Fruit fly (Drosophila melanogaster): ENCODE measurements around the gene CG15545.

Gene CG15545

DNA sequence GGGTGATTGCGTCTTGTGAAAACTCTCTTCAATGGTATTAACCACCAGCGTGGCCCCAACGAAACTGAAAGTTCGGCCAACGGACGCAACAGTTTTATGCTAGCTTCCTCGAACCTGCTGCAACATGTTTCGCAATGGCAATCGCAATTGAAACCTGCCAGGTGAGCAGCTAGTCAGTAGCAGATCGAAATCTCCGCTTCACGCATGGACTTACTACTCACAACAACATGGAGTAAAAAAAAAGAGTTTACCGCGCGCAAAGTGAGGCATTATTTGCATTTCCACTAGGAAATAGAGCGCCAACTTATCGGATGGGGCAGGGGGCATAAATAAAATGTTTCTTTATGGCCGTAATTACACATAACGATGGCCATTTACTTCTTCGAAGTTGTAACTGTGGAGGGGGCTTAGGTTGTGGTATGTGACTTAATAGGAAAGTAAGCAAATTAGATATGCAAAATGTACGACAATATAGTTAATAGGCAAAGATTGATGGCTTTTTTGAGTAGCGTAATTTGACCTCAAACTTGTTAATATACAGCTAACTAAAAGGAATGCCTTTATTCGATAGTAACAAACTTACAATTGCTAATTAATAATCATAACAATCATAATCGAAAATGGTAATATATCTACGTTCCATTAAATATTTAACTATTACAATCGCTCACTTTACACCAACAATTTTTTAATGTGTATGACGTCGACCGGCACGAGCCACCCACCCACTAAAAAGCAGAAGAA is at the start of gene CG15545:
Gene CG15545 (minus strand): TSS at position 51 of the 744 bp plus-strand sequence.
- TF ChIP-seq CG17801 (GFP tag; optimal IDR thresholded peaks at IDR 0.05; ENCODE audit: partially characterized antibody), result no peak

DNA sequence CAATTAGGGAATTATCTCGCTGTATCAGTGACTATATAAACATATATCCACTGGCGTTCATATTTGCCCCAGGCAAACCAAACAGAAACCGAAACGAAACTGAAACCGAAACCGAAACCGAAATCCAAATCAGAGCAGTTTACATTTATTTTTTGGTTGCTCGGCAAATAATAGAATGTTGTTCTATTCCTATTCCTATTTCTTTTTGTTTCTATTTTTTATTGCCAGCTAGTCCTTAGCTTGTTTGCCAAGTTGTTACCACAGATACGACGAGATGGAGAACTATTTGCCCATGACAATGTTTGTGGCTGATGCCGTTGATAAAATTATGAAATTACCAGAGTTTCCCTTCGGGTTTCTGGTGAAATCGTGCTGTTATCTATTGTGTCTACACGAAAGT is 46.7 kb upstream of the CG15545 start:
- TF ChIP-seq CG17801 (GFP tag; optimal IDR thresholded peaks at IDR 0.05; ENCODE audit: partially characterized antibody), result no peak

DNA sequence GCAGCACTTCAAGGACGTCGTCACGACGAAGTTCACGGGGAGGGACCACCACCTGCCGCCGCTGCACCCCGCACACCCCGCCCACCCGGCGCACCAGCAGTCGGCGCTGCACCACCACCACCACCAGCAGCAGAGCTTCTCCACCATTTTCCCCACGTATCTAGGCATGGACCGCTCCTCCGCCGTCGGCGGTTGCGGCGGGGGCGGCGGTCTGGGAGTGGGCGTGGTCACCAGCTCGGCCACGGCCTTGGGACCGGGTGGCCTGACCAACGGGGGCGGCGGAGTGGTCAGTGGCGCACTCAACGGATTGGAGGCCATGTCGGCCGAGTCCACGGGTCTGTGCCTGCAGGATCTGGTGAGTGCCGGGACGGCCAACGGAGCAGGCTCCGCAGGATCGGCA is 43.9 kb upstream of the CG15545 start:
- TF ChIP-seq CG17801 (GFP tag; optimal IDR thresholded peaks at IDR 0.05; ENCODE audit: partially characterized antibody), result no peak

DNA sequence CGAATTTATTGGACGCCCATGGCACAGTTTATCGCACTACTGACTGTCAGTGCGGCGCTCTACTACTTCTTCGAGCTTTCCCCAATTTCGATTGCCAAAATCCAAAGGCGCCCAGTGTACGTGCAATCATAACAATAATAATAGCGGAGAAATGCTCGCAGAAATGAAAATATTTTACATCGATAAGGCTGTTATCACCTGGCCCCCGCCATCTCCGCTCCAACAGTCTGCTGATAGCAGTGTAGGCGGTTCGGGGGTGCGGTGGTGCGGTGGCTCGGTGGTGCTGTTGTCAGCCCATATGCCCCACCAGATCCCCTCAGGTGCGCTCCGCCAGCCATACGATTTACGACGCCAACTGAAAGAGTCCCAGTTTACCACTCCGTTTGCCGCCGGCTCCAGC is 43.1 kb upstream of the CG15545 start:
- no peak for TF ChIP-seq CG17801 (GFP tag; optimal IDR thresholded peaks at IDR 0.05; ENCODE audit: partially characterized antibody)

DNA sequence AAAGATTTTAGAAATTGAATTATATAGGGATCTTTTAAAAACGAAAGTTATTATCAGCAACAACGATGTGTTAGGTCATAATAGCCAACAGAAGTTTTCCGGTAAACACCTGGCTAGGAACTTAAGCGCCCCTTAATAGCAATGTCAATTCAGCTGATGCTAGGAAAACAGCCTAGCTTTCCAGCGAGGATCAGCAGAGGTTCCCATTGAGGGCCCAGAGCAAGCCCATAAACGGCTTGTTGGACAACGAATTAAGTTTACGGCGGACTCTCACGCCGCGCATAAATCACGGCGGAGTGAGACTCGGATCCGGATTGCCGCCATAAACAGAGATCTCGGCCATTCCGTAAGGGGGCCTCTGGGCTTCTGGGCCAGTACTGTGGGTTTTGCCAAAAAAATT is 41.6 kb upstream of the CG15545 start:
- no peak for TF ChIP-seq CG17801 (GFP tag; optimal IDR thresholded peaks at IDR 0.05; ENCODE audit: partially characterized antibody)

DNA sequence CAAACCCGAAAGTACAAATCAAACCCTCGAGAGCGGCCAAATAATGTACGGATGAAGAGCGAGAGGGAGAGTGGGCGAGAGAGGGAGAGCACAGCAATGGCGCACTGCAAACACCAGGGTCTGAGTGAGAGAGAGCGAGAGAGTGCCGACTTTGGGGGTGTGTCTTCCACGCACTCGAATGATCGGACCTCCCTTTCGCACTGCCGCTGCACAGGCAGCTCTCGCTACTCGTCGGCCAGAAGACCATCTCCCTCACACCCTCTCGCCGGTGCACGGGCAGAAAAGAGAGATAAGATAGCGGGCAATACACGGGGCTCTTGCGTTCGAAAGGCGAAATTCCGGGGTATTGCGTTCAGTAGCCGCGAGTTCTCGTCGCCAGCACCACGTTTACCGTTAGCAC is 40.3 kb upstream of the CG15545 start, which contains the start of gene Ptx1:
Gene Ptx1 (plus strand): TSS at position 353 of the 400 bp plus-strand sequence.
- TF ChIP-seq CG17801 (GFP tag; optimal IDR thresholded peaks at IDR 0.05; ENCODE audit: partially characterized antibody), result no peak

DNA sequence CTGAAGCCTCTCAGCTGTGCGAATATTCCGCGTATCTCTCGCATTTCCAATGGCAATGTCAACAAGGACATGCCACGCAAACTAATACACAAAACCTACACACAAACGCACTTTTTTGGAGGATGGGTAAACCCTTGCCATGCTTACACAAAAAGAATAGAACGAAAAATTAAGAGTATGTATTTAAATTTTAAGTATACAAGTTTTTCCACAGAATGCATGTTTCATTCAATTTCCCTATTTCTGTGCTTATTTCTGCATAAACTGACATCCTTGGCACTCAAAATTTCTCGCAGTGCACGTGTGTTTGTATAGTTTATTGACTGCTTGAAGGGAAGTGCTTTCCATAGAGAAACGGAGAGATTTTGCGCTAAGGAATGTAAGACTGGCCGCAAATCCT is 37.7 kb upstream of the CG15545 start:
- no peak for TF ChIP-seq CG17801 (GFP tag; optimal IDR thresholded peaks at IDR 0.05; ENCODE audit: partially characterized antibody)

DNA sequence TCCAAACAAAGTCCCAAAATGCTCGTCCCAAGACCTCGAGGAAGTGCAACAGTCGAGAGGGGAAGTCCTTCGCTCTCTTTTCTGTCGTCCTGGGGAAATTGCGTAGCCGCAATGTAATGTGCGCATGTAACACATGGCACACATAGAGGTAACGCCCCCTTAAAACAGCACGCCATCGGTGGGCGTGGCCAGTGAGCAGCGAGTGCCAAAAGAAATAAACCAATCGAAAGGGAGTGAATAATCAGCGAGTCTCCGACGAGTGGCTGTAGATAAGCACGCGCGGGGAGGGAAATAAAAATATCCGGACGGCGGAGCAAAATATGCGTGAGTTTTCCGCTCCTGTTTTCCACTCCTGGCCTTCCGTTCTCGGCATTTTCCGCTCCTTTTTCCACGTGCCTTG is 36.9 kb upstream of the CG15545 start:
- no peak for TF ChIP-seq CG17801 (GFP tag; optimal IDR thresholded peaks at IDR 0.05; ENCODE audit: partially characterized antibody)

DNA sequence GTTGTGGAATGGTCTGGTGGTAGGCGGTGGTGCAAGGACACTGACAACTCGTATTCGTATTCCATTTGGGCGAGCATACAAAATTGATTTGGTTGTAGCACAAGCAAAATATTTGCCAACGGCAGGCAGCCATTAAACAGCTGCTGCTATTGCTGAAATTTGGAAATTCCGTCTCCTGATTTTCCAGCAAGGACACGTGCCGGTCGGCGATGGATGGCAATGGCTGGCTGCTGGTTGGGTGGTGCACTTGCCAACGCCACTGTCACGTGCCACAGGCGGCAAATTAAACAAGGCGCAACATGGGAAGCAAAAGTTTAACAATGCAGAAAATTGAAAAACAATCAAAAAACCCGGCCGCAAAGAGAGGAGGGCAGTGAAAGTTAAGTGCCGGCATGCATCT is 31.8 kb upstream of the CG15545 start:
- no peak for TF ChIP-seq CG17801 (GFP tag; optimal IDR thresholded peaks at IDR 0.05; ENCODE audit: partially characterized antibody)

DNA sequence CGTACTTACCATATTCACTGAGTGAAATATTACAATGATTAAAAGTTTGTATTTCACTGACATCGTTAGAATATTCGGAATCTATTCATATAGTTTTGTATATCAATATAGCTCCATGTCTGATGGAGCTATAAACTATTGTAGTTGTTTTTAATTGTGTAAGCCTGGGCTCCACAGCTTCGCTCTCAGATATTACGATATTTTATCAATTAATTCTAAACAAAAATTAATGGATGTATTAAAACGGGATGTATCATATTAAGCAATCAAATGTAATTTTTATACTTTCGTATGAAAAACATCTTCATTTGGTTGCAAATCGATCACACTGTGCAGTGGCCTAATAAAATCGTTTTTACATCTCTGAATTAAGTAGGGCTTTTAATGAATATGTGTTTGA is 29.9 kb upstream of the CG15545 start, which contains the start of gene CG33483:
Gene CG33483 (minus strand): TSS at position 101 of the 400 bp plus-strand sequence.
- no peak for TF ChIP-seq CG17801 (GFP tag; optimal IDR thresholded peaks at IDR 0.05; ENCODE audit: partially characterized antibody)

DNA sequence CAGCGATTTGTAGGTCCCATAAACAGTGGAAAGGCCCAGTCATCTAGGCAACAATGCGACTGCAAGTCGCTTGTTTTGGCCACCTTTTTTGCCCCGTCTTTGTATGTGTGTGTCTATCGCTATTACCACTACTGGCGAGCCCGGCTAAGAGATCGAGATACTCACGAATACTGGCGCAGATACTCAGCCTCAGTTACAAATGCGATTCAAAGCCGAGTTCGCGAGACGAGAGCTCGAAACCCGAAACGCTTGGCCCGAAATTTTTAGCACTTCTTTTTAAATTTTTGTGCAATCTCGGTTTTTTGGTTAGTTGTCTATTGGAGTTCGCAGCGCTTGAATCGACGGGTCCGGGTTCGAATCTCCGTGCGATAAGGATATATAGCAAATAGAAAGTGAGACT is 21.6 kb upstream of the CG15545 start, which contains the start of gene Cyp4c3:
Gene Cyp4c3 (plus strand): TSS at position 301 of the 400 bp plus-strand sequence.
- no peak for TF ChIP-seq CG17801 (GFP tag; optimal IDR thresholded peaks at IDR 0.05; ENCODE audit: partially characterized antibody)

DNA sequence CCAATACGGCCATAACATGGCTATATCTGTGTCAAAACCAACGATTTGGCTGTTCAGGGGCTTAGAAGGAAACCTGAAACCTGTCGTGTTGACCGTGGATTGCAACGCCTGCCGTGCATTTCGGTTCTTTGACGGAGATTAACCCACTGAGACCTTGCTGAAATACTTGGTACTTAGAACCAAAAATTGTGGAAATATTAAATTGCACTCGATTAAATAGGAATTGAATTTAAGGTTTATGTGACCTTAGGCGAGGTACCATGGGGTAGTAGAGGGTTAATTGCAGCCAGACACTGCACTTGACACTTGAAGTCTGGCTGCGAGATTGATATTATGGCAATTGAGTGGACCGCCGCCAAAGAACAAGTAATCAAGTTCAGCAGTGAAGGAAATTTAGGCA is 17.9 kb upstream of the CG15545 start:
- TF ChIP-seq CG17801 (GFP tag; optimal IDR thresholded peaks at IDR 0.05; ENCODE audit: partially characterized antibody), result no peak

DNA sequence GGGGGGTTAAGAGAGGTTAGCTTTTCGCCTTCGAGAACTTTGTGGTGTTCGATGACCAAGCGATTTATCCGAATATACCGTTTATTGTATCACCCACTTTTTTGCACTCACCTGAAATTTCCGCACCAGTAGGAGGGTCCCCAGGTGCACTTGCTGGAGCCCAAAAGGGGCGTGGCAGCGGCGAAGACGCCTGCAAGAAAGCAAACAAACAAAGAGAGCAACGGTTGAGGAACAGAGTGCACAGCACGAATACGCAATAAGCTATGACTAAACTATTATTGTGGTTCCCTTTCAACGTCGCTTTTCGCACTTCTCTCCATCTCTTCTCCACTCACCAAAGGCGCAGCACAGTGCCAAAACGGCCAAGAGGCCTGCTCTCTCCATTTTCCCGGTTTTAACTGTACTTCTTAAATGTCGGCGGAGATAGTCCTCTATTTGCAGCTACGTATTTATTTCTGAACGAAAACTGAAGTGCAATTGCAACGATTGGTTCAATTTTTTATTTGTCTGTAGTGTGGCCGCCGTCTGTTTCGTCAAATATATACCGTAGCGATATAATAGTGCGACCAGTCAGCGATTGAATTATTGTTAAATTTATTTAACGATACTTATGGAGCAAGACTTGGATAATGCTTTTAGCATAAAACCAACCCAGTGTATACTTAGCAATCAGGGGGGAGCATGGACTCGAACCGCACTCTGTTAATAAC is 16.6 kb upstream of the CG15545 start, which contains the start of gene Sap-r:
Gene Sap-r (minus strand): TSS at position 513 of the 710 bp plus-strand sequence.
- TF ChIP-seq CG17801 (GFP tag; optimal IDR thresholded peaks at IDR 0.05; ENCODE audit: partially characterized antibody), result peak; percentile 53

DNA sequence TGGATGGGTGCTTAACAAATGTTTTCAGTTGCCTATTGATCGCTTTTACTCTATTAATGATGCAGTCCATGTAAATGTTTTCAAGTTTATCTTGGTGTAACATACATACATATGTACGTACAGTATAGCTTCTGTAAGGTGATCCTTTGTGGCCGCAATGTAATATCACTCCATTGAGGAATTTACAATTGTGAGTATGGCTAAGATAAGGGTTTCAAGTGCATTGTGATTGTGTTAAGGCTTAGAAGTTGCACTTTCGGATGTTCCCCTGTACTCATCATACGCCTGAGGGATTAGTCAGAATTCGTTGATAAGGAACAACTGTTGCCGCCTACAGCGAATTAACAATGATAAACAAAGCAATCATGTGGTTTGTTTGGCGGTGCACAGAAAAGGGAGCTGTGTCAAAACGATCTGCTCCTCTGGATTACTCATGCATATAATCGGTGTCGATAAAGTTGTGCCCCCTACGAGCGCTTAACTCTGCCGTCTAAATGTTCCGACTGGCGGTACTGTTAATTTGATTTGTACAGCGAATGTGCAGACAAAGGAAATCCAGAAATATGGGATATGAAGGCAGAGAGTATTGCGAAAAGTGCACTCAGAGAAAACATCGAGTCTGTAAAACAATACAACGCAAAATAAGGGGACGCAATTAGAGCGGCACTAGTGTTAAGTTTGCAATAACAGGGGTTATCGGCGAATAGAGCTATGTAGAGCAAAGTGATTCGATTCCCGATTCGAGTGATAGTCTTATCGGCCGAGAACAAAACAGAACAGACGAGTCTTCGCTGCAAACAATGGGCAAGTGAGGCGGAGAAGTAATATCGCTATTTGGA is 15.8 kb upstream of the CG15545 start:
- TF ChIP-seq CG17801 (GFP tag; optimal IDR thresholded peaks at IDR 0.05; ENCODE audit: partially characterized antibody), result peak; percentile 60

DNA sequence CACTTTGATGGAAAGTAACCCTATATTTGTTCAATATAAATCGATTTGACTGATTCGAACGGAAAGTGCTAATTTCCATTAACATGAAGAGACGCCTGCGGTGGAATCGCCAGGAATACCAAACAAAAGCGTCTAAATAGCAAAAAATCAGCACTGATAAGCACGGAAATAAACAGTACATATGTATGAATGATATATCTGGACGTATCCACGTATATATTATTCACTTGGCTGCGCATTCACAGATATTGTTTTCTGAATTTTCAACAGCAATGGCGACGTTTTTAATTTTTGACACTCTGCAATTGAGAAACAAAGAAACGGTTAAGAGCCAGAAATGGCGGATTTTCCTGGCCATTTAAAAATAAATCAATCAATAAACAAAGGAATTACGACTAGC is 15.2 kb upstream of the CG15545 start:
- no peak for TF ChIP-seq CG17801 (GFP tag; optimal IDR thresholded peaks at IDR 0.05; ENCODE audit: partially characterized antibody)

Data from ovary, adult (tissue).